Worm (Caenorhabditis elegans): ENCODE results near the gene R102.10.

DNA sequence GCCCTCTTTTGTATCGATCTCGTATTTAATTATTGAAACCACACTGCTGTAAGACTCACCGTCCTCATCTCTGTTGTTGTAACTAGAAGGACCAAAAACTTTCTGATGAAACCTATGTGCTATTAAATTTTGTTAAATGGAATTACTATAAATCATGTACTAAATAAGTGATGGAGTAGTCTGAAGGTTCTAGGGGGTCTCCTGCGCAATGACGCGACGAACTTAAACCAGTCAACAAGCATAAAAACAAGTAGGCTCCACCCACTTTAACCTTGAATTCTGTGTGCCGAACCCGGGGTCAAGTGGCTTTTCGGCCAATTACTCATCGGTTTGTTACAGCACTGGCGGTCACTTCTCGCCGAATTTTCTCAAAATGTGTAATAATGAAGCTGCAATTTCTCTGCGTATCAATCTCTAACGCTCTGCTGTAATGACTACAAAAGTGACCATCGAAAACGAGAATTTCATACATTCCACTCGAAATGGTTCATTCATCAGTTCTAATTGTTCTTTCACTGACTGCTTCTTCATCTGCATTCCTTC lies 31.8 kb downstream of the R102.10 start, which contains the start of gene grl-21:
- TF ChIP-seq fos-1 (tag; optimal IDR thresholded peaks at IDR 0.05) = no peak
- TF ChIP-seq lin-15B (tag; optimal IDR thresholded peaks at IDR 0.05) = no peak
- TF ChIP-seq nhr-76 (tag; optimal IDR thresholded peaks at IDR 0.05) = no peak
- no peak for TF ChIP-seq nhr-77 (tag; optimal IDR thresholded peaks at IDR 0.05)
- TF ChIP-seq ceh-82 (tag; optimal IDR thresholded peaks at IDR 0.05) = no peak
- TF ChIP-seq zag-1 (tag; optimal IDR thresholded peaks at IDR 0.05) = no peak
- TF ChIP-seq elt-1 (tag; optimal IDR thresholded peaks at IDR 0.05) = no peak
- TF ChIP-seq elt-3 (tag; optimal IDR thresholded peaks at IDR 0.05) = no peak
- TF ChIP-seq nfya-1 (tag; optimal IDR thresholded peaks at IDR 0.05; ENCODE audit: insufficient read depth) = no peak
- TF ChIP-seq sea-2 (GFP tag; optimal IDR thresholded peaks at IDR 0.05) = no peak
- no peak for TF ChIP-seq unc-62 (GFP tag; optimal IDR thresholded peaks at IDR 0.05)
